Fruit fly (Drosophila melanogaster) S2 (cell line): Measurements from ENCODE around the gene CG43291.

Experiments used
- CG8478 ChIP-seq: fragments of >200 bp; optimal IDR thresholded peaks from 2 replicates; lab custom pipeline; 2018
- CTCF ChIP-seq, 2 experiments: fragments of >200 bp; optimal IDR thresholded peaks; 2 replicates each; lab custom pipeline; 2018

- TF ChIP-seq CTCF (optimal IDR thresholded peaks at IDR 0.05; lab: Kevin White, UChicago) (no peak), CG8478 (no peak)
Observed at dm6 chr3R:14255808-14256207, 11.3 kb upstream of the CG43291 start, which contains the start of gene CG43179.
